Worm (Caenorhabditis elegans): Measurements from ENCODE around the gene F58H1.3.

Gene F58H1.3

ce11 chrV:11979673-11980561 lies 46.1 kb downstream of the F58H1.3 start, which contains the start of gene snr-4 (continued):
- TF ChIP-seq unc-3 (GFP tag; conservative IDR thresholded peaks at IDR 0.05) (no peak), unc-3 (tag; optimal IDR thresholded peaks at IDR 0.05) (peak; percentile 11), lin-11 (tag; optimal IDR thresholded peaks at IDR 0.05) (no peak), pros-1 (tag; optimal IDR thresholded peaks at IDR 0.05) (no peak), hlh-6 (tag; optimal IDR thresholded peaks at IDR 0.05) (no peak), ceh-19 (GFP tag; optimal IDR thresholded peaks at IDR 0.05) (no peak), K09A11.1 (tag; optimal IDR thresholded peaks at IDR 0.05; ENCODE audit: insufficient read depth) (peak; percentile 10), pqm-1 (tag; optimal IDR thresholded peaks at IDR 0.05) (no peak), C08G9.2 (tag; optimal IDR thresholded peaks at IDR 0.05) (no peak), ama-1 (optimal IDR thresholded peaks at IDR 0.05) (peak; percentile 93), K02D7.2 (tag; optimal IDR thresholded peaks at IDR 0.05) (no peak), ceh-34 (tag; optimal IDR thresholded peaks at IDR 0.05) (peak; percentile 63)

- peak; percentile 18 for TF ChIP-seq ama-1 (optimal IDR thresholded peaks at IDR 0.05)
- TF ChIP-seq pat-9 (tag; optimal IDR thresholded peaks at IDR 0.05): no peak
- TF ChIP-seq nfya-1 (tag; optimal IDR thresholded peaks at IDR 0.05): peak; percentile 48
- TF ChIP-seq pha-4 (tag; optimal IDR thresholded peaks at IDR 0.05): no peak
- TF ChIP-seq ceh-31 (tag; optimal IDR thresholded peaks at IDR 0.05): peak; percentile 42
- peak; percentile 41 for TF ChIP-seq elt-2 (tag; optimal IDR thresholded peaks at IDR 0.05)
- no peak for TF ChIP-seq gmeb-2 (tag; optimal IDR thresholded peaks at IDR 0.05)
- TF ChIP-seq nhr-11 (tag; optimal IDR thresholded peaks at IDR 0.05): no peak
- TF ChIP-seq nhr-232 (tag; optimal IDR thresholded peaks at IDR 0.05): no peak
- TF ChIP-seq ceh-30 (tag; optimal IDR thresholded peaks at IDR 0.05): no peak
- no peak for TF ChIP-seq syd-9 (tag; optimal IDR thresholded peaks at IDR 0.05)
- no peak for TF ChIP-seq dmd-4 (tag; optimal IDR thresholded peaks at IDR 0.05; ENCODE audit: borderline replicate concordance)
- peak; percentile 41 for TF ChIP-seq ceh-34 (tag; optimal IDR thresholded peaks at IDR 0.05)
- TF ChIP-seq ceh-22 (tag; optimal IDR thresholded peaks at IDR 0.05): no peak
Observed at ce11 chrV:11982309-11982708, 48.5 kb downstream of the F58H1.3 start, which contains the start of gene rpt-1. TSS of gene rpt-1 (minus strand) at chrV:11982397.

Measured in whole organism, late embryonic.